Worm (Caenorhabditis elegans) whole organism, early embryonic: ENCODE data around the gene tsn-1.

Experiments
- B0310.2 ChIP-seq: sonication (generic microtip); optimal IDR thresholded peaks from 2 replicates; lab custom pipeline; 2016; ENCODE audit warnings: mild to moderate bottlenecking, missing genetic modification characterization, missing compliant biosample characterization
- F13C5.2 ChIP-seq: sonication (generic microtip); optimal IDR thresholded peaks from 2 replicates; lab custom pipeline; 2017; ENCODE audit warnings: mild to moderate bottlenecking, missing genetic modification characterization, inconsistent platforms, missing compliant biosample characterization
- aly-1 ChIP-seq: sonication (generic microtip); optimal IDR thresholded peaks from 2 replicates; lab custom pipeline; 2016; ENCODE audit warnings: missing genetic modification characterization, missing compliant biosample characterization
- ama-1 ChIP-seq: fragments of 150-350 bp; optimal IDR thresholded peaks from 2 replicates; lab custom pipeline; 2014
- ceh-13 ChIP-seq: fragments of 200-800 bp; sonication (Bioruptor generic); optimal IDR thresholded peaks from 2 replicates; lab custom pipeline; 2018; ENCODE audit warnings: mild to moderate bottlenecking, missing genetic modification characterization, missing compliant biosample characterization
- ceh-36 ChIP-seq: sonication (generic microtip); optimal IDR thresholded peaks from 2 replicates; lab custom pipeline; 2016; ENCODE audit warnings: missing genetic modification characterization, inconsistent platforms, missing compliant biosample characterization
- ets-7 ChIP-seq: sonication (generic microtip); optimal IDR thresholded peaks from 2 replicates; lab custom pipeline; 2016; ENCODE audit warnings: missing genotype, missing genetic modification characterization, missing compliant biosample characterization
- flt-1 ChIP-seq: fragments of 200-800 bp; sonication (Bioruptor generic); IDR thresholded peaks from 2 replicates; pipeline ENCODE4 v1.3.6; 2022; ENCODE audit warnings: missing genetic modification characterization, missing compliant biosample characterization
- hmbx-1 ChIP-seq: sonication (generic microtip); optimal IDR thresholded peaks from 2 replicates; lab custom pipeline; 2016; ENCODE audit warnings: mild to moderate bottlenecking, missing genetic modification characterization, missing compliant biosample characterization
- hmg-4 ChIP-seq: fragments of 200-800 bp; sonication (Bioruptor generic); optimal IDR thresholded peaks from 2 replicates; lab custom pipeline; 2018; ENCODE audit warnings: mild to moderate bottlenecking, missing genetic modification characterization, missing compliant biosample characterization
- hnd-1 ChIP-seq: sonication (generic microtip); optimal IDR thresholded peaks from 2 replicates; lab custom pipeline; 2016; ENCODE audit warnings: missing genetic modification characterization, missing compliant biosample characterization
- pes-1 ChIP-seq: fragments of 200-800 bp; sonication (Bioruptor generic); IDR thresholded peaks from 2 replicates; pipeline ENCODE4 v1.3.6; 2022; ENCODE audit warnings: missing genetic modification reagents, missing genetic modification characterization, missing compliant biosample characterization
- scrt-1 ChIP-seq: fragments of 200-800 bp; sonication (Bioruptor generic); IDR thresholded peaks from 2 replicates; pipeline ENCODE4 v1.3.6; 2022; ENCODE audit warnings: missing genetic modification characterization, missing compliant biosample characterization
- sea-1 ChIP-seq: fragments of 200-800 bp; sonication (Bioruptor generic); conservative IDR thresholded peaks from 2 replicates; pipeline ENCODE4 v1.3.6; 2022; ENCODE audit warnings: missing genetic modification characterization, missing compliant biosample characterization
- tbx-11 ChIP-seq: fragments of 200-800 bp; sonication (Bioruptor generic); IDR thresholded peaks from 2 replicates; pipeline ENCODE4 v1.3.6; 2022; ENCODE audit warnings: missing genetic modification characterization, missing compliant biosample characterization
- tbx-37 ChIP-seq: fragments of 200-800 bp; sonication (Bioruptor generic); conservative IDR thresholded peaks from 2 replicates; pipeline ENCODE4 v1.3.6; 2022; ENCODE audit warnings: missing genetic modification reagents, missing genetic modification characterization, missing compliant biosample characterization
- tra-4 ChIP-seq: sonication (generic microtip); optimal IDR thresholded peaks from 2 replicates; lab custom pipeline; 2017; ENCODE audit warnings: missing genetic modification characterization, missing compliant biosample characterization

The tsn-1 gene

DNA sequence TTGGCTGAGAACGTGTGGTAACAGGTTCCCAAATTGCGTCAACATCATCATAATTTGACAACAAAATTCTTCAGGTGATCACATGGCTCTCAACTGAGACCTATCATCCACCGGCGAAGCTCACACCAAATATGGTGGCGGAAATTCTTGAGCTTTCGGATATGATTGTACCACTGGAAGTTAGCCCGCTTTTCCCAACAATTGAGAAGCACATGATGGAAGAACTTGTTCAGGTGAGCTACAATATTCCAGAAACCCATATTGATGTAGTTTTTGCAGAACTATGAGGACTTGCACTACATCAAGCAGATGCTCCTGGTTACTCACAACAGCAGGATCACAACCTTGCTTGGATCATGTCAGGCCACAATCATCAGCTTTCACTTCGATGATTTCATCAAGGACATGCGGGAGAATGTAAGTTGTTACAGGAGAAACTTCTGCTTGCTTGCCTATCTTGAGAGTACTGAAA, 45.7 kb downstream of the tsn-1 start, which contains the start of gene F41C3.1:
Gene F41C3.1, plus strand, starts transcription at position 51 of the 472 bp plus-strand sequence.
- TF ChIP-seq hmbx-1 (tag; lab: Kevin White, UChicago), result no peak
- TF ChIP-seq tbx-37, result no peak
- TF ChIP-seq ets-7 (tag; lab: Kevin White, UChicago), result no peak

DNA sequence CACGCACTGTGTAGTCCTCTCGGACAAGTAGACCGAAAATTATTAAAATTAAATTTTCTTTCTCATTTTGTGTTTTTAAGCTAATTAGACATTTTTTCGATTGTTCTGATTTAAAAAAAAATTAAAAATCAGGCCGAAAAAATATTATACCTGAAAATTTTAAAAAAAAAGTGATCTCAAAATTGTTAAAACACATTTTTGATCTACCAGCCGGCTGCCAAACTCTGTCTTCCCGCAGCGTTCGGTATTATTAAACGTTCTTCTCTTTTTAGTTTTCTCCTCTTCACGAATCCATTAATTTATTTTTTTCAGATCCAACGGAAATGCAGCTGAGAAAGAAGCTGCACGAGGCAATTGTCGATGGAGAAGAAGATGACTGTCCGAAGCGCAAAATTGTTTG, 46.5 kb downstream of the tsn-1 start, which contains the start of gene C27D9.1:
Gene C27D9.1, plus strand, starts transcription at position 281 of the 400 bp plus-strand sequence.
- TF ChIP-seq ama-1, result no peak
- TF ChIP-seq tbx-37, result no peak
- TF ChIP-seq tra-4 (tag; lab: Kevin White, UChicago), result no peak
- no peak for TF ChIP-seq ceh-13 (GFP tag; lab: Kevin White, UChicago)
- TF ChIP-seq flt-1 (GFP tag; lab: Robert Waterston, UW), result no peak
- no peak for TF ChIP-seq scrt-1
- no peak for TF ChIP-seq ceh-36 (tag; lab: Kevin White, UChicago)
- no peak for TF ChIP-seq tbx-11 (GFP tag; lab: Robert Waterston, UW)
- no peak for TF ChIP-seq F13C5.2 (tag; lab: Kevin White, UChicago)
- TF ChIP-seq aly-1 (tag; lab: Kevin White, UChicago), result no peak
- no peak for TF ChIP-seq B0310.2 (tag; lab: Kevin White, UChicago)
- TF ChIP-seq hnd-1, result no peak
- no peak for TF ChIP-seq hmbx-1 (tag; lab: Kevin White, UChicago)
- no peak for TF ChIP-seq sea-1
- TF ChIP-seq ets-7 (tag; lab: Kevin White, UChicago), result no peak
- no peak for TF ChIP-seq hmg-4 (GFP tag; lab: Kevin White, UChicago)
- TF ChIP-seq pes-1, result no peak

DNA sequence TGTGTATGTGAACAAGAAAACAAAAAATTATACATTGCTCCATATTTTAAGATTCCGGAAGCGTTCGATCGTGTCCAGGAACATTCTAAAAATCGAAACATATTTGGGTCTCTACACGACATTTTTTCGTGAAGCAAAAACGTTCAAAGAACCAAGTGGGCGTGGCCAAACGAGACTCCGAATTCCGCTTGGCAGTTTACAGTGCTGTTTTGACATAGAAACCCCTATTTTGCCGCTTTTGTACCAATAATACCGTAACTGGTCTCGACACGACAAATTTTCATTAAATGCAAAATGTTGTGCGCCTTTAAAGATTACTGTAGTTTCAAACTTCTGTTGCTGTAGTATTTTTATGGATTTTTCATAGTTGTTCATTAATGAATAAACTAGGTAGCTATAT, 49.0 kb downstream of the tsn-1 start:
- TF ChIP-seq tbx-37 (no peak), ceh-13 (GFP tag; lab: Kevin White, UChicago) (no peak), ets-7 (tag; lab: Kevin White, UChicago) (no peak), pes-1 (no peak), aly-1 (tag; lab: Kevin White, UChicago) (no peak), tra-4 (tag; lab: Kevin White, UChicago) (no peak), scrt-1 (no peak), hmg-4 (GFP tag; lab: Kevin White, UChicago) (no peak), B0310.2 (tag; lab: Kevin White, UChicago) (no peak), tbx-11 (GFP tag; lab: Robert Waterston, UW) (no peak), hnd-1 (no peak), sea-1 (no peak), ama-1 (no peak), hmbx-1 (tag; lab: Kevin White, UChicago) (no peak), ceh-36 (tag; lab: Kevin White, UChicago) (no peak), flt-1 (GFP tag; lab: Robert Waterston, UW) (no peak), F13C5.2 (tag; lab: Kevin White, UChicago) (no peak)

DNA sequence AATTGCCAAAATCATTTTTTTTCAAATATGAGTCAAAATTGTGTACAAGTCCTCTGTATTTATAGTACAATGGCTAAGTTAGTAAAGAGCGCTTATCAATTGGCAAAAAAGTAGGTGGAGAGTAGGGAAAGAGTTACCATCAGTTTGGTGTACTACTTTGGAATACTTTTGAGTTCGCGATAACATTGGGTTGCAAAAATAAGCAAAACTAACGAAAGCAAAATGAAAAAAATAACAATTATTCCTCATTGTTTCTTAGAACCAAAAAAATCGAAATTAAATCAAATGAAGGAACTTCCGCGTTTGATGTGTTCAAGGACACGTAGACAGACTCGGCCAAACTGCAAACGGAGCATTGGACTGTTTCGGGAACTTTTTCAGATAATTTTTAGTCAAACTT, 50.1 kb downstream of the tsn-1 start, which contains the start of gene C27D9.2:
Gene C27D9.2, minus strand, starts transcription at position 101 of the 400 bp plus-strand sequence.
- no peak for TF ChIP-seq ama-1
- no peak for TF ChIP-seq pes-1
- no peak for TF ChIP-seq sea-1
- no peak for TF ChIP-seq flt-1 (GFP tag; lab: Robert Waterston, UW)
- no peak for TF ChIP-seq tbx-37
- TF ChIP-seq ets-7 (tag; lab: Kevin White, UChicago), result no peak
- TF ChIP-seq hmbx-1 (tag; lab: Kevin White, UChicago), result no peak

DNA sequence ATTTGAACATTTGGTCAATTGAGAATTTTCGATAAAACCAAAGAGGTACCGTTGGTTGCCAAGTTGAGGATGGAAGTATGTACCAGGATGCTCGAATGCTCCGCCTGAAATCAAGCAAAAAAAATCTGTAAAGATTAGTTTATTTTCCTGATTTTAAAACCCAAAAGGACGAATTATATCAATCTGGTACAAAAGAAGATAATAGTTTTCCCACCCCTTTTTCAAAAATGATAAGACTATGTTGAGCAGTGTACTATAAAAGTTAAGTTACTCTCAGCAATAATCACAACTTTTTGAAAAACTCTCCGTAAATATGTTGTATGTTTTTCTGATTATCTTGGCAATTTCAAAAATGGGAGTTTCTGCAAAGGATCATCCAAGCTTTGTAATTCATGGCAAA, 51.8 kb downstream of the tsn-1 start, which contains the start of gene F26G1.3:
Gene F26G1.3, plus strand, starts transcription at position 301 of the 400 bp plus-strand sequence.
- TF ChIP-seq ama-1, result no peak
- TF ChIP-seq hnd-1, result no peak
- no peak for TF ChIP-seq aly-1 (tag; lab: Kevin White, UChicago)
- no peak for TF ChIP-seq tra-4 (tag; lab: Kevin White, UChicago)
